Fruit fly (Drosophila melanogaster) Kc167 (cell line): ENCODE results near the gene CG6999.

ENCODE experiments used
- Myc ChIP-seq: fragments of >200 bp; optimal IDR thresholded peaks from 2 replicates; lab custom pipeline; 2017; ENCODE audit warnings: missing external identifiers
- Sin3A ChIP-seq: fragments of >200 bp; optimal IDR thresholded peaks from 2 replicates; lab custom pipeline; 2018; ENCODE audit warnings: missing external identifiers
- h ChIP-seq: fragments of >200 bp; optimal IDR thresholded peaks from 3 replicates; lab custom pipeline; 2018; ENCODE audit warnings: missing external identifiers
- insv ChIP-seq: fragments of >200 bp; optimal IDR thresholded peaks from 3 replicates; lab custom pipeline; 2018; ENCODE audit warnings: missing external identifiers
- psq ChIP-seq: fragments of >200 bp; optimal IDR thresholded peaks from 2 replicates; lab custom pipeline; 2017; ENCODE audit warnings: missing external identifiers
- ttk ChIP-seq: sonication (Bioruptor generic); optimal IDR thresholded peaks from 2 replicates; lab custom pipeline; 2017; ENCODE audit warnings: missing external identifiers

The CG6999 gene

dm6 chrX:9106775-9107283, 18.7 kb downstream of the CG6999 start, which contains the start of gene Arfrp1:
Gene Arfrp1 (plus strand): TSS chrX:9107069.
- TF ChIP-seq Myc (lab: Kevin White, UChicago) (no peak), psq (lab: Kevin White, UChicago) (no peak), ttk (lab: Kevin White, UChicago) (no peak), Sin3A (no peak), h (no peak), insv (lab: Kevin White, UChicago) (no peak)

- TF ChIP-seq Myc (lab: Kevin White, UChicago): no peak
- no peak for TF ChIP-seq h
- TF ChIP-seq psq (lab: Kevin White, UChicago): no peak
- no peak for TF ChIP-seq ttk (lab: Kevin White, UChicago)
- no peak for TF ChIP-seq Sin3A
- no peak for TF ChIP-seq insv (lab: Kevin White, UChicago)
These were observed 20.2 kb downstream of the CG6999 start, which contains the start of gene AP-1gamma for dm6 chrX:9108387-9108786. Gene AP-1gamma (plus strand): TSS chrX:9108691.

- TF ChIP-seq h: no peak
- no peak for TF ChIP-seq insv (lab: Kevin White, UChicago)
- TF ChIP-seq ttk (lab: Kevin White, UChicago): no peak
- no peak for TF ChIP-seq Sin3A
- TF ChIP-seq Myc (lab: Kevin White, UChicago): no peak
- TF ChIP-seq psq (lab: Kevin White, UChicago): no peak
These were observed 21.1 kb downstream of the CG6999 start for dm6 chrX:9109072-9109844.

- TF ChIP-seq ttk (lab: Kevin White, UChicago) (no peak), Sin3A (no peak), psq (lab: Kevin White, UChicago) (no peak), Myc (lab: Kevin White, UChicago) (no peak), insv (lab: Kevin White, UChicago) (no peak), h (no peak)
These were observed 22.2 kb downstream of the CG6999 start for dm6 chrX:9110155-9110909.

- TF ChIP-seq Myc (lab: Kevin White, UChicago) (no peak), ttk (lab: Kevin White, UChicago) (no peak), h (no peak), psq (lab: Kevin White, UChicago) (no peak), insv (lab: Kevin White, UChicago) (no peak), Sin3A (no peak)
These were observed 29.7 kb downstream of the CG6999 start for dm6 chrX:9117831-9118230.

- TF ChIP-seq psq (lab: Kevin White, UChicago) (no peak), insv (lab: Kevin White, UChicago) (no peak), Sin3A (no peak), ttk (lab: Kevin White, UChicago) (no peak), Myc (lab: Kevin White, UChicago) (no peak), h (no peak)
These were observed 30.9 kb downstream of the CG6999 start for dm6 chrX:9118961-9119633.

dm6 chrX:9119671-9120364, 31.7 kb downstream of the CG6999 start:
- TF ChIP-seq Sin3A (no peak), ttk (lab: Kevin White, UChicago) (no peak), h (no peak), Myc (lab: Kevin White, UChicago) (no peak), insv (lab: Kevin White, UChicago) (no peak), psq (lab: Kevin White, UChicago) (no peak)

dm6 chrX:9120828-9121754, 32.9 kb downstream of the CG6999 start:
- TF ChIP-seq ttk (lab: Kevin White, UChicago): no peak
- no peak for TF ChIP-seq psq (lab: Kevin White, UChicago)
- TF ChIP-seq Myc (lab: Kevin White, UChicago): no peak
- no peak for TF ChIP-seq insv (lab: Kevin White, UChicago)
- TF ChIP-seq h: no peak
- no peak for TF ChIP-seq Sin3A

- TF ChIP-seq psq (lab: Kevin White, UChicago) (no peak), Sin3A (no peak), ttk (lab: Kevin White, UChicago) (no peak), h (no peak), insv (lab: Kevin White, UChicago) (no peak), Myc (lab: Kevin White, UChicago) (no peak)
These were observed 34.3 kb downstream of the CG6999 start for dm6 chrX:9122492-9122891.
